Worm (Caenorhabditis elegans) whole organism, young adult: ENCODE data around the gene C25A8.2.

Source experiments
- C17E4.6 ChIP-seq: fragments of 200-800 bp; sonication (Bioruptor generic); IDR thresholded peaks from 2 replicates; pipeline ENCODE4 v1.3.6; 2022; ENCODE audit warnings: missing genetic modification reagents, missing genetic modification characterization, missing compliant biosample characterization
- ceh-58 ChIP-seq: fragments of 200-800 bp; sonication (Bioruptor generic); IDR thresholded peaks from 2 replicates; pipeline ENCODE4 v1.3.6; 2022; ENCODE audit warnings: missing genetic modification characterization, missing compliant biosample characterization
- dpl-1 ChIP-seq: fragments of 150-350 bp; optimal IDR thresholded peaks from 2 replicates; lab custom pipeline; 2014; ENCODE audit warnings: missing biosample characterization, missing genetic modification reagents, missing genetic modification characterization
- efl-1 ChIP-seq: fragments of 150-350 bp; optimal IDR thresholded peaks from 2 replicates; lab custom pipeline; 2014; ENCODE audit warnings: missing biosample characterization, missing genetic modification reagents, missing genetic modification characterization
- ets-4 ChIP-seq: fragments of 200-800 bp; sonication (Bioruptor generic); optimal IDR thresholded peaks from 2 replicates; lab custom pipeline; 2018; ENCODE audit warnings: mild to moderate bottlenecking, missing genetic modification characterization, missing compliant biosample characterization
- gei-17 ChIP-seq: fragments of 200-800 bp; sonication (Bioruptor generic); optimal IDR thresholded peaks from 2 replicates; lab custom pipeline; 2018; ENCODE audit warnings: mild to moderate bottlenecking, missing genetic modification characterization, missing compliant biosample characterization
- hmg-1.2 ChIP-seq: fragments of 200-800 bp; sonication (Bioruptor generic); IDR thresholded peaks from 2 replicates; pipeline ENCODE4 v1.3.6; 2022; ENCODE audit warnings: missing genetic modification reagents, missing genetic modification characterization, missing compliant biosample characterization
- lsy-27 ChIP-seq: sonication (generic microtip); optimal IDR thresholded peaks from 2 replicates; lab custom pipeline; 2017; ENCODE audit warnings: missing genetic modification characterization, mild to moderate bottlenecking, missing compliant biosample characterization, antibody characterized with exemption, missing genotype, borderline replicate concordance; ENCODE audit not compliant: insufficient read depth
- nfyb-1 ChIP-seq: fragments of 200-800 bp; sonication (Bioruptor generic); IDR thresholded peaks from 2 replicates; pipeline ENCODE4 v1.3.6; 2022; ENCODE audit warnings: missing genetic modification reagents, missing genetic modification characterization, missing compliant biosample characterization
- pha-4 ChIP-seq: fragments of 150-350 bp; sonication (generic microtip); optimal IDR thresholded peaks from 2 replicates; lab custom pipeline; 2014; ENCODE audit warnings: missing biosample characterization, missing genetic modification reagents, missing genetic modification characterization
- rec-8 ChIP-seq, 2 experiments: sonication (generic microtip); optimal IDR thresholded peaks; 2 replicates each; lab custom pipeline; 2016; ENCODE audit warnings: mild to moderate bottlenecking in 2 of 2, missing genetic modification characterization in 2 of 2, missing genetic modification reagents in 2 of 2, missing genotype in 2 of 2, missing biosample characterization in 1 of 2, missing compliant biosample characterization in 1 of 2, moderate library complexity in 1 of 2
- repo-1 ChIP-seq: sonication (generic microtip); optimal IDR thresholded peaks from 2 replicates; lab custom pipeline; 2017; ENCODE audit warnings: mild to moderate bottlenecking, missing genetic modification characterization, missing compliant biosample characterization
- sea-2 ChIP-seq: fragments of 200-800 bp; sonication (Bioruptor generic); IDR thresholded peaks from 2 replicates; pipeline ENCODE4 v1.3.6; 2022; ENCODE audit warnings: missing genetic modification characterization, missing compliant biosample characterization

DNA sequence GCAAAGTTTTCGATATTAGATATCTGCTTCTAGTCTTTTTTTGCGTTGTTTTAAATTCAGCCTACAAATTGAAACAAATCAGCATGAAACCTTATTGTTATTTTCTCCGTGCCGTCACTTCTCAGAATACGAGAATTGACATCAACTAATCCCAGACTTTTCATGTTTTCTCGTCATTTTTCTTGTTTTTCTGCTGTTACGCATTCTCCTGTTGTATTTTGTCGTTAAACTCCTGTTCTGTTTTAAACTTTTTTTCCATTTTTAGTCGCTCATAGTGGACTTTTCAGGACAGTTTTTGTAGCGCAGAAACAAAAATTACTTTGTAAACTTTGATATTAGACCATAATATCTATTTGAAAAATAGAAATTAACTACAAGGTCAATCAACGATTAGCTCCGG, 12.6 kb downstream of the C25A8.2 start:
- TF ChIP-seq dpl-1 (GFP tag; lab: Kevin White, UChicago), result no peak
- TF ChIP-seq gei-17 (GFP tag; lab: Kevin White, UChicago), result no peak
- no peak for TF ChIP-seq hmg-1.2 (GFP tag; lab: Robert Waterston, UW)
- no peak for TF ChIP-seq sea-2 (GFP tag; lab: Robert Waterston, UW)
- no peak for TF ChIP-seq pha-4 (tag; lab: Kevin White, UChicago)
- no peak for TF ChIP-seq repo-1 (tag; lab: Kevin White, UChicago)
- no peak for TF ChIP-seq ets-4 (GFP tag; lab: Kevin White, UChicago)
- no peak for TF ChIP-seq C17E4.6
- TF ChIP-seq efl-1 (GFP tag; lab: Kevin White, UChicago), result no peak
- TF ChIP-seq lsy-27 (tag; lab: Kevin White, UChicago), result no peak
- no peak for TF ChIP-seq ceh-58 (GFP tag; lab: Robert Waterston, UW)
- no peak for TF ChIP-seq nfyb-1
- TF ChIP-seq rec-8 (tag; optimal IDR thresholded peaks at IDR 0.05; lab: Kevin White, UChicago), result no peak
